Worm (Caenorhabditis elegans) whole organism, L3 larva: ENCODE data around the gene D2096.6.
"Not testable (repeated sequence)": the region's sequence is repeated elsewhere in the genome, so short reads cannot be mapped to it uniquely, and the experiment has no call there.

Source experiments
- ZK546.5 ChIP-seq: sonication (generic microtip); optimal IDR thresholded peaks from 2 replicates; lab custom pipeline; 2017; ENCODE audit warnings: missing biosample characterization, missing genetic modification characterization
- aly-2 ChIP-seq: fragments of 150-350 bp; optimal IDR thresholded peaks from 2 replicates; lab custom pipeline; 2014; ENCODE audit warnings: missing biosample characterization, missing genetic modification characterization
- ama-1 ChIP-seq: fragments of 150-350 bp; optimal IDR thresholded peaks from 2 replicates; lab custom pipeline; 2018
- ceh-9 ChIP-seq: sonication (generic microtip); optimal IDR thresholded peaks from 2 replicates; lab custom pipeline; 2018; ENCODE audit warnings: missing biosample characterization, missing genetic modification characterization
- daf-12 ChIP-seq: fragments of 150-350 bp; optimal IDR thresholded peaks from 2 replicates; lab custom pipeline; 2014; ENCODE audit warnings: missing biosample characterization, missing genetic modification reagents, missing genetic modification characterization
- egl-5 ChIP-seq: fragments of 150-350 bp; optimal IDR thresholded peaks from 2 replicates; lab custom pipeline; 2017; ENCODE audit warnings: missing biosample characterization, missing genetic modification reagents, missing genetic modification characterization, inconsistent platforms
- elt-1 ChIP-seq: fragments of 150-350 bp; optimal IDR thresholded peaks from 2 replicates; lab custom pipeline; 2014; ENCODE audit warnings: missing biosample characterization, missing genetic modification characterization
- elt-2 ChIP-seq: sonication (generic microtip); optimal IDR thresholded peaks from 2 replicates; lab custom pipeline; 2016; ENCODE audit warnings: missing genetic modification reagents, mild to moderate bottlenecking, missing genetic modification characterization, missing compliant biosample characterization
- elt-3 ChIP-seq, 3 experiments: fragments of 150-350 bp in 1 of 3; sonication (generic microtip) in 2 of 3; optimal IDR thresholded peaks; 2 replicates in 2 of 3; 4 replicates in 1 of 3; lab custom pipeline; 2014 to 2017; ENCODE audit warnings: missing biosample characterization in 3 of 3, missing genetic modification characterization in 3 of 3
- eor-1 ChIP-seq, 2 experiments: fragments of 150-350 bp; optimal IDR thresholded peaks; 2 replicates each; lab custom pipeline; 2014 to 2018; ENCODE audit warnings: missing biosample characterization in 2 of 2, missing genetic modification characterization in 2 of 2
- fkh-10 ChIP-seq: sonication (generic microtip); optimal IDR thresholded peaks from 2 replicates; lab custom pipeline; 2017; ENCODE audit warnings: missing biosample characterization, missing genetic modification reagents, missing genetic modification characterization
- fkh-2 ChIP-seq: fragments of 150-350 bp; optimal IDR thresholded peaks from 2 replicates; lab custom pipeline; 2014; ENCODE audit warnings: missing biosample characterization, missing genetic modification reagents, missing genetic modification characterization
- fos-1 ChIP-seq: fragments of 150-350 bp; optimal IDR thresholded peaks from 2 replicates; lab custom pipeline; 2014; ENCODE audit warnings: missing biosample characterization, missing genetic modification characterization
- lin-15B ChIP-seq: fragments of 150-350 bp; optimal IDR thresholded peaks from 2 replicates; lab custom pipeline; 2014; ENCODE audit warnings: missing biosample characterization, missing genetic modification characterization
- lin-39 ChIP-seq: fragments of 150-350 bp; optimal IDR thresholded peaks from 2 replicates; lab custom pipeline; 2018; ENCODE audit warnings: missing biosample characterization, missing genetic modification reagents, missing genetic modification characterization
- lsy-12 ChIP-seq: sonication (generic microtip); optimal IDR thresholded peaks from 2 replicates; lab custom pipeline; 2016; ENCODE audit warnings: mild to moderate bottlenecking, missing genetic modification characterization, missing compliant biosample characterization
- mdl-1 ChIP-seq: fragments of 150-350 bp; optimal IDR thresholded peaks from 2 replicates; lab custom pipeline; 2014; ENCODE audit warnings: missing biosample characterization, missing genetic modification characterization
- mml-1 ChIP-seq: fragments of 150-350 bp; sonication (generic microtip); optimal IDR thresholded peaks from 3 replicates; lab custom pipeline; 2014; ENCODE audit warnings: missing biosample characterization, missing genetic modification characterization
- nhr-11 ChIP-seq: fragments of 150-350 bp; optimal IDR thresholded peaks from 2 replicates; lab custom pipeline; 2014; ENCODE audit warnings: missing biosample characterization, missing genetic modification characterization
- nhr-23 ChIP-seq: fragments of 150-350 bp; optimal IDR thresholded peaks from 2 replicates; lab custom pipeline; 2014; ENCODE audit warnings: missing biosample characterization, missing genetic modification reagents, missing genetic modification characterization
- nhr-237 ChIP-seq: fragments of 150-350 bp; optimal IDR thresholded peaks from 2 replicates; lab custom pipeline; 2014; ENCODE audit warnings: missing biosample characterization, missing genetic modification characterization
- nhr-25 ChIP-seq: sonication (generic microtip); optimal IDR thresholded peaks from 2 replicates; lab custom pipeline; 2017; ENCODE audit warnings: missing biosample characterization, missing genetic modification characterization
- nhr-28 ChIP-seq: fragments of 150-350 bp; optimal IDR thresholded peaks from 2 replicates; lab custom pipeline; 2014; ENCODE audit warnings: missing biosample characterization, missing genetic modification characterization
- nhr-43 ChIP-seq: sonication (generic microtip); optimal IDR thresholded peaks from 2 replicates; lab custom pipeline; 2016; ENCODE audit warnings: mild to moderate bottlenecking, missing genetic modification characterization, missing compliant biosample characterization; ENCODE audit not compliant: poor library complexity, severe bottlenecking
- nhr-67 ChIP-seq: fragments of 150-350 bp; optimal IDR thresholded peaks from 2 replicates; lab custom pipeline; 2014; ENCODE audit warnings: missing biosample characterization, missing genetic modification characterization
- nhr-76 ChIP-seq: fragments of 150-350 bp; sonication (generic microtip); optimal IDR thresholded peaks from 5 replicates; lab custom pipeline; 2014; ENCODE audit warnings: missing biosample characterization, missing genetic modification characterization
- nhr-77 ChIP-seq: fragments of 150-350 bp; optimal IDR thresholded peaks from 2 replicates; lab custom pipeline; 2014; ENCODE audit warnings: missing biosample characterization, missing genetic modification characterization
- pha-4 ChIP-seq: fragments of 150-350 bp; optimal IDR thresholded peaks from 2 replicates; lab custom pipeline; 2014; ENCODE audit warnings: missing biosample characterization, missing genetic modification reagents, missing genetic modification characterization
- sea-2 ChIP-seq: fragments of 150-350 bp; sonication (generic microtip); optimal IDR thresholded peaks from 4 replicates; lab custom pipeline; 2014; ENCODE audit warnings: missing biosample characterization, missing genetic modification reagents, missing genetic modification characterization
- skn-1 ChIP-seq: fragments of 150-350 bp; optimal IDR thresholded peaks from 2 replicates; lab custom pipeline; 2014; ENCODE audit warnings: missing biosample characterization, missing genetic modification characterization
- snpc-4 ChIP-seq: fragments of 150-350 bp; optimal IDR thresholded peaks from 2 replicates; lab custom pipeline; 2014; ENCODE audit warnings: missing biosample characterization, missing genetic modification characterization
- unc-39 ChIP-seq: sonication (generic microtip); optimal IDR thresholded peaks from 4 replicates; lab custom pipeline; 2017; ENCODE audit warnings: missing biosample characterization, missing genetic modification characterization
- unc-62 ChIP-seq: fragments of 150-350 bp; sonication (generic microtip); optimal IDR thresholded peaks from 4 replicates; lab custom pipeline; 2014; ENCODE audit warnings: missing biosample characterization, missing genetic modification reagents, missing genetic modification characterization
- zag-1 ChIP-seq: fragments of 150-350 bp; optimal IDR thresholded peaks from 2 replicates; lab custom pipeline; 2014; ENCODE audit warnings: missing biosample characterization, missing genetic modification characterization
- ztf-4 ChIP-seq: fragments of 150-350 bp; optimal IDR thresholded peaks from 2 replicates; lab custom pipeline; 2014; ENCODE audit warnings: missing biosample characterization, missing genetic modification characterization

Gene D2096.6

DNA sequence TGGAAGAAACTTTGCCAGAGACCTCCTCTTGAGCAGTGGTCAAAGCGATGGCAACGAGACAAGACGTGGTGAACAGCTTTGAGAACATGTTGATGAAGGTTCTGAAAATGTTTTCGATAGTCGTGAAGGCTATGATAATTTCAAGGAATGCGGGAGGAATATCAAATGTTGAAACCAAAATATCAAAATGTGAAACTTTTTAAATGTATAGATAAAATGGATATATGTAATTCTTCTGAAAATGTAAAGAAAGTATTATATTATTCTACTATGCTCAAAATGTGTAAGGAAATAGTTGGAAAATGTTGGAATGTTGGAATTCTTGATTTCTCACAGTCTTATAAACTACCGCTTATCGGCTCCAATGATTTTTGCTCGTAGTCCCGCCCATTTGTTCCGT is at the start of gene D2096.6:
Gene D2096.6 (minus strand): TSS at position 101 of the 400 bp plus-strand sequence.
- TF ChIP-seq zag-1 (tag; lab: Kevin White, UChicago) (no peak), nhr-76 (tag; lab: Kevin White, UChicago) (no peak), nhr-28 (tag; lab: Kevin White, UChicago) (no peak)

- TF ChIP-seq sea-2 (GFP tag; lab: Kevin White, UChicago) (no peak), fos-1 (tag; lab: Kevin White, UChicago) (no peak), aly-2 (no peak), fkh-10 (GFP tag; lab: Kevin White, UChicago) (no peak), zag-1 (tag; lab: Kevin White, UChicago) (no peak), nhr-76 (tag; lab: Kevin White, UChicago) (no peak), snpc-4 (no peak), mml-1 (no peak), eor-1 (tag; optimal IDR thresholded peaks at IDR 0.05; lab: Kevin White, UChicago) (no peak), ama-1 (lab: Kevin White, UChicago) (no peak), mdl-1 (tag; lab: Kevin White, UChicago) (no peak), nhr-23 (no peak), nhr-77 (tag; lab: Kevin White, UChicago) (no peak), nhr-25 (tag; lab: Kevin White, UChicago) (no peak), egl-5 (tag; lab: Kevin White, UChicago) (no peak), skn-1 (no peak), fkh-2 (tag; lab: Kevin White, UChicago) (no peak), unc-62 (GFP tag; lab: Kevin White, UChicago) (no peak), pha-4 (tag; lab: Kevin White, UChicago) (no peak)
Observed at ce11 chrIV:8397814-8398213, 28.8 kb upstream of the D2096.6 start.

- TF ChIP-seq elt-1 (tag; lab: Kevin White, UChicago) (no peak), mml-1 (no peak), sea-2 (GFP tag; lab: Kevin White, UChicago) (no peak), nhr-237 (no peak), nhr-28 (tag; lab: Kevin White, UChicago) (no peak), lsy-12 (tag; lab: Kevin White, UChicago) (no peak)
Observed at ce11 chrIV:8396348-8396747, 27.3 kb upstream of the D2096.6 start, which contains the start of gene timm-17B.2. TSS of gene timm-17B.2 (plus strand) at chrIV:8396648.

DNA sequence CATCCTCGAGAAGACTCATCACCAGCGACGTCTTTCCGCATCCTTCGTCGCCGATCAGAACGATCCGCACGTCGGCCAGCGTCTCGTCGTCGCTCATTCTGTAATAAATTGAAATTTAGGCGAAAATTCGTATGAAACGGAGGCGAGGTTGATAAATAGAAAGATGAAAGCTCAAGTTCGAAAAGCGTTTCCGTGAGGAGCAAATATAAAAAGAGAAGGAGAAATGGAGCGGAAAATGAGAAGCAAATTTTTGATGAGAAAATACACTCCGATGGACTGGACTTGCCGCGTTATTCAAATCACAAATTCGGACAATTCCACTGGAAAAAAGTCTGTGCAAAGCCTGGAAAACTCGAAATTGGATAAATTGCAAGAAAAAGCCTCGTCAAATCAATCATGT is 25.1 kb upstream of the D2096.6 start, which contains the start of gene D2096.11:
Gene D2096.11 (minus strand): TSS at position 101 of the 400 bp plus-strand sequence.
- TF ChIP-seq elt-2, result no peak
- TF ChIP-seq elt-1 (tag; lab: Kevin White, UChicago), result no peak
- TF ChIP-seq skn-1, result no peak
- no peak for TF ChIP-seq sea-2 (GFP tag; lab: Kevin White, UChicago)
- TF ChIP-seq nhr-237, result no peak
- TF ChIP-seq ztf-4 (tag; lab: Kevin White, UChicago), result no peak
- no peak for TF ChIP-seq unc-39
- TF ChIP-seq lin-39 (tag; lab: Kevin White, UChicago), result no peak
- no peak for TF ChIP-seq nhr-43

ce11 chrIV:8389139-8389538 is 20.1 kb upstream of the D2096.6 start, which contains the start of gene D2096.10:
TSS of gene D2096.10 (minus strand) at chrIV:8389239.
- not testable (repeated sequence) for TF ChIP-seq nhr-67 (tag; lab: Kevin White, UChicago); nhr-25 (tag; lab: Kevin White, UChicago); eor-1 (tag; optimal IDR thresholded peaks at IDR 0.05; lab: Kevin White, UChicago)

DNA sequence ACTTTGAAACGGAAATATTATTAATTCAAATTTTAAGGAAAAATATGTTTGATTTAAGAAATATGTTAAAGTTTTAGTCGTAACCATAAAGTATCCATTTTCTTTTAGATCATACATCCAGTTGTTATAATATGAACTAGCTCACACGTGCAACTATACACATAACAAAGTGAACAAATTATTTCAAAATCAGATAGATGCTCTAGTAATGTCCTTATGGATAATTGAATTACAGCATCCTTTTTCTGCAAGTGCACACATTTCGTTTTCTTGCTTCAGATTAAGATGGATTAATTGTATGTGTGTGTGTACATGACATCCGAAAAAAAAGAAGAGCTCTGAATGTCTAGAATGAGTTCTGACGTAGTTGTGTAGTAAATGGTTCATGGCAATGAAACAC is 16.6 kb upstream of the D2096.6 start:
- TF ChIP-seq ZK546.5 (tag; lab: Kevin White, UChicago), result no peak
- no peak for TF ChIP-seq lin-15B (tag; lab: Kevin White, UChicago)
- TF ChIP-seq ceh-9 (tag; lab: Kevin White, UChicago), result no peak
- no peak for TF ChIP-seq pha-4 (tag; lab: Kevin White, UChicago)
- TF ChIP-seq sea-2 (GFP tag; lab: Kevin White, UChicago), result no peak
- no peak for TF ChIP-seq unc-39
- TF ChIP-seq egl-5 (tag; lab: Kevin White, UChicago), result no peak
- TF ChIP-seq nhr-11, result no peak
- TF ChIP-seq eor-1 (tag; optimal IDR thresholded peaks at IDR 0.05; lab: Kevin White, UChicago), result no peak
- TF ChIP-seq nhr-25 (tag; lab: Kevin White, UChicago), result no peak
- no peak for TF ChIP-seq aly-2
- TF ChIP-seq fkh-10 (GFP tag; lab: Kevin White, UChicago), result no peak
- no peak for TF ChIP-seq ztf-4 (tag; lab: Kevin White, UChicago)
- TF ChIP-seq elt-3 (tag; optimal IDR thresholded peaks at IDR 0.05; lab: Kevin White, UChicago), result no peak
- no peak for TF ChIP-seq mdl-1 (tag; lab: Kevin White, UChicago)
- TF ChIP-seq nhr-77 (tag; lab: Kevin White, UChicago), result no peak
- TF ChIP-seq fkh-2 (tag; lab: Kevin White, UChicago), result no peak
- no peak for TF ChIP-seq daf-12
